Worm (Caenorhabditis elegans) whole organism, L1 larva: ENCODE measurements around the gene xdh-1.

ENCODE experiments used
- C04F5.9 ChIP-seq: sonication (generic microtip); optimal IDR thresholded peaks from 2 replicates; lab custom pipeline; 2016; ENCODE audit warnings: missing genetic modification characterization, missing compliant biosample characterization
- C34B4.2 ChIP-seq: sonication (generic microtip); optimal IDR thresholded peaks from 2 replicates; lab custom pipeline; 2017; ENCODE audit warnings: mild to moderate bottlenecking, missing genetic modification characterization, missing compliant biosample characterization
- aha-1 ChIP-seq: fragments of 150-350 bp; optimal IDR thresholded peaks from 2 replicates; lab custom pipeline; 2014; ENCODE audit warnings: missing biosample characterization, missing genetic modification characterization
- alr-1 ChIP-seq: fragments of 200-800 bp; sonication (Bioruptor generic); optimal IDR thresholded peaks from 2 replicates; lab custom pipeline; 2018; ENCODE audit warnings: borderline replicate concordance, mild to moderate bottlenecking, missing genetic modification characterization, missing compliant biosample characterization
- aly-2 ChIP-seq: fragments of 150-350 bp; optimal IDR thresholded peaks from 2 replicates; lab custom pipeline; 2014; ENCODE audit warnings: missing biosample characterization, missing genetic modification characterization
- ama-1 ChIP-seq: fragments of 150-350 bp; optimal IDR thresholded peaks from 2 replicates; lab custom pipeline; 2014
- ceh-63 ChIP-seq: fragments of 200-800 bp; sonication (Bioruptor generic); optimal IDR thresholded peaks from 2 replicates; lab custom pipeline; 2018; ENCODE audit warnings: mild to moderate bottlenecking, missing genetic modification characterization, missing compliant biosample characterization
- ceh-8 ChIP-seq: fragments of 200-800 bp; sonication (Bioruptor generic); optimal IDR thresholded peaks from 2 replicates; lab custom pipeline; 2018; ENCODE audit warnings: mild to moderate bottlenecking, missing genetic modification characterization, moderate library complexity, missing compliant biosample characterization
- ceh-88 ChIP-seq: fragments of 200-800 bp; sonication (Bioruptor generic); IDR thresholded peaks from 2 replicates; pipeline ENCODE4 v1.3.6; 2022; ENCODE audit warnings: missing genetic modification characterization, missing compliant biosample characterization
- ceh-90 ChIP-seq: sonication (generic microtip); optimal IDR thresholded peaks from 2 replicates; lab custom pipeline; 2016; ENCODE audit warnings: missing genetic modification characterization, missing compliant biosample characterization
- dpl-1 ChIP-seq, 3 experiments: fragments of 150-350 bp in 2 of 3; sonication (generic microtip) in 1 of 3; optimal IDR thresholded peaks; 2 replicates each; lab custom pipeline; 2014 to 2017; ENCODE audit warnings: missing biosample characterization in 3 of 3, missing genetic modification characterization in 3 of 3, missing genetic modification reagents in 3 of 3
- dsc-1 ChIP-seq: sonication (generic microtip); optimal IDR thresholded peaks from 2 replicates; lab custom pipeline; 2016; ENCODE audit warnings: mild to moderate bottlenecking, missing genetic modification characterization, missing compliant biosample characterization
- elt-3 ChIP-seq, 6 experiments: fragments of 150-350 bp in 1 of 6; sonication (generic microtip); optimal IDR thresholded peaks; 2 replicates each; lab custom pipeline; 2017 to 2018; ENCODE audit warnings: missing biosample characterization in 6 of 6, missing genetic modification characterization in 6 of 6, inconsistent platforms in 1 of 6
- ets-5 ChIP-seq: fragments of 200-800 bp; sonication (Bioruptor generic); IDR thresholded peaks from 2 replicates; pipeline ENCODE4 v1.3.6; 2022; ENCODE audit warnings: missing genetic modification characterization, missing compliant biosample characterization
- fos-1 ChIP-seq: fragments of 150-350 bp; optimal IDR thresholded peaks from 2 replicates; lab custom pipeline; 2014; ENCODE audit warnings: missing biosample characterization, missing genetic modification characterization
- grh-1 ChIP-seq: fragments of 200-800 bp; sonication (Bioruptor generic); IDR thresholded peaks from 2 replicates; pipeline ENCODE4 v1.3.6; 2022; ENCODE audit warnings: missing genetic modification reagents, missing genetic modification characterization, missing compliant biosample characterization
- hlh-17 ChIP-seq: fragments of 200-800 bp; sonication (Bioruptor generic); optimal IDR thresholded peaks from 2 replicates; lab custom pipeline; 2018; ENCODE audit warnings: missing genetic modification characterization, mild to moderate bottlenecking, missing compliant biosample characterization, moderate library complexity, borderline replicate concordance
- hlh-4 ChIP-seq: sonication (generic microtip); optimal IDR thresholded peaks from 2 replicates; lab custom pipeline; 2016; ENCODE audit warnings: mild to moderate bottlenecking, missing genetic modification characterization, missing compliant biosample characterization
- hpl-2 ChIP-seq: fragments of 150-350 bp; optimal IDR thresholded peaks from 2 replicates; lab custom pipeline; 2014; ENCODE audit warnings: missing biosample characterization, missing genetic modification reagents, missing genetic modification characterization
- irx-1 ChIP-seq: sonication (generic microtip); optimal IDR thresholded peaks from 2 replicates; lab custom pipeline; 2016; ENCODE audit warnings: missing genetic modification characterization, missing compliant biosample characterization
- isw-1 ChIP-seq: fragments of 200-800 bp; sonication (Bioruptor generic); IDR thresholded peaks from 2 replicates; pipeline ENCODE4 v1.3.6; 2022; ENCODE audit warnings: missing genetic modification characterization, missing compliant biosample characterization
- jun-1 ChIP-seq: fragments of 150-350 bp; optimal IDR thresholded peaks from 2 replicates; lab custom pipeline; 2014; ENCODE audit warnings: missing biosample characterization, missing genetic modification reagents, missing genetic modification characterization
- lin-13 ChIP-seq: fragments of 150-350 bp; optimal IDR thresholded peaks from 2 replicates; lab custom pipeline; 2014; ENCODE audit warnings: missing biosample characterization, missing genetic modification reagents, missing genetic modification characterization
- lin-14 ChIP-seq: fragments of 200-800 bp; sonication (Bioruptor generic); optimal IDR thresholded peaks from 2 replicates; lab custom pipeline; 2018; ENCODE audit warnings: mild to moderate bottlenecking, missing genetic modification characterization, moderate library complexity, missing compliant biosample characterization
- lin-15B ChIP-seq: fragments of 150-350 bp; sonication (generic microtip); optimal IDR thresholded peaks from 3 replicates; lab custom pipeline; 2014; ENCODE audit warnings: missing biosample characterization, missing genetic modification characterization
- lin-39 ChIP-seq: fragments of 150-350 bp; optimal IDR thresholded peaks from 2 replicates; lab custom pipeline; 2014; ENCODE audit warnings: missing biosample characterization, missing genetic modification reagents, missing genetic modification characterization
- lsy-2 ChIP-seq, 2 experiments: fragments of 150-350 bp; optimal IDR thresholded peaks; 2 replicates each; lab custom pipeline; 2014; ENCODE audit warnings: missing biosample characterization in 2 of 2, missing genetic modification characterization in 2 of 2
- mdl-1 ChIP-seq, 2 experiments: fragments of 150-350 bp; optimal IDR thresholded peaks; 2 replicates each; lab custom pipeline; 2014 to 2017; ENCODE audit warnings: missing biosample characterization in 2 of 2, missing genetic modification characterization in 2 of 2, inconsistent platforms in 1 of 2
- mef-2 ChIP-seq: fragments of 150-350 bp; optimal IDR thresholded peaks from 2 replicates; lab custom pipeline; 2014; ENCODE audit warnings: missing biosample characterization, missing genetic modification characterization
- mep-1 ChIP-seq: fragments of 150-350 bp; optimal IDR thresholded peaks from 2 replicates; lab custom pipeline; 2014; ENCODE audit warnings: missing biosample characterization, missing genetic modification characterization
- nhr-11 ChIP-seq: fragments of 150-350 bp; optimal IDR thresholded peaks from 2 replicates; lab custom pipeline; 2014; ENCODE audit warnings: missing biosample characterization, missing genetic modification characterization
- nhr-237 ChIP-seq: fragments of 150-350 bp; optimal IDR thresholded peaks from 2 replicates; lab custom pipeline; 2014; ENCODE audit warnings: missing biosample characterization, missing genetic modification characterization
- nhr-47 ChIP-seq: sonication (generic microtip); optimal IDR thresholded peaks from 2 replicates; lab custom pipeline; 2016; ENCODE audit warnings: mild to moderate bottlenecking, missing genetic modification characterization, moderate library complexity, missing compliant biosample characterization
- nhr-76 ChIP-seq: sonication (generic microtip); optimal IDR thresholded peaks from 2 replicates; lab custom pipeline; 2017; ENCODE audit warnings: missing biosample characterization, missing genetic modification characterization
- nhr-84 ChIP-seq: sonication (generic microtip); optimal IDR thresholded peaks from 2 replicates; lab custom pipeline; 2017; ENCODE audit warnings: missing biosample characterization, missing genetic modification characterization
- nhr-85 ChIP-seq: sonication (generic microtip); peaks from one replicate; lab custom pipeline; 2016; ENCODE audit warnings: missing genetic modification characterization, inconsistent platforms, missing compliant biosample characterization
- pax-3 ChIP-seq: fragments of 200-800 bp; sonication (Bioruptor generic); optimal IDR thresholded peaks from 2 replicates; lab custom pipeline; 2018; ENCODE audit warnings: mild to moderate bottlenecking, missing genetic modification characterization, moderate library complexity, missing compliant biosample characterization
- pqm-1 ChIP-seq: sonication (generic microtip); optimal IDR thresholded peaks from 3 replicates; lab custom pipeline; 2017; ENCODE audit warnings: missing biosample characterization, missing genetic modification characterization
- rnt-1 ChIP-seq: sonication (generic microtip); optimal IDR thresholded peaks from 2 replicates; lab custom pipeline; 2016; ENCODE audit warnings: mild to moderate bottlenecking, missing genetic modification characterization, moderate library complexity, missing compliant biosample characterization
- skn-1 ChIP-seq: fragments of 150-350 bp; optimal IDR thresholded peaks from 2 replicates; lab custom pipeline; 2014; ENCODE audit warnings: missing biosample characterization, missing genetic modification characterization
- snpc-4 ChIP-seq: fragments of 150-350 bp; optimal IDR thresholded peaks from 2 replicates; lab custom pipeline; 2014; ENCODE audit warnings: missing biosample characterization, missing genetic modification characterization
- snu-23 ChIP-seq: sonication (generic microtip); optimal IDR thresholded peaks from 2 replicates; lab custom pipeline; 2016; ENCODE audit warnings: missing genetic modification characterization, missing compliant biosample characterization
- sox-4 ChIP-seq: sonication (generic microtip); optimal IDR thresholded peaks from 2 replicates; lab custom pipeline; 2016; ENCODE audit warnings: missing genetic modification characterization, missing compliant biosample characterization
- sptf-1 ChIP-seq: fragments of 150-350 bp; optimal IDR thresholded peaks from 2 replicates; lab custom pipeline; 2014; ENCODE audit warnings: missing biosample characterization, missing genetic modification characterization
- tbx-2 ChIP-seq: sonication (generic microtip); optimal IDR thresholded peaks from 2 replicates; lab custom pipeline; 2016; ENCODE audit warnings: missing genetic modification characterization, missing compliant biosample characterization
- tlp-1 ChIP-seq: fragments of 150-350 bp; optimal IDR thresholded peaks from 2 replicates; lab custom pipeline; 2014; ENCODE audit warnings: missing biosample characterization, missing genetic modification characterization
- unc-30 ChIP-seq: sonication (generic microtip); optimal IDR thresholded peaks from 2 replicates; lab custom pipeline; 2017; ENCODE audit warnings: missing biosample characterization, missing genetic modification characterization
- unc-86 ChIP-seq: sonication (generic microtip); optimal IDR thresholded peaks from 2 replicates; lab custom pipeline; 2016; ENCODE audit warnings: missing genetic modification characterization, missing compliant biosample characterization
- zag-1 ChIP-seq: fragments of 150-350 bp; optimal IDR thresholded peaks from 2 replicates; lab custom pipeline; 2014; ENCODE audit warnings: missing biosample characterization, missing genetic modification characterization
- zip-4 ChIP-seq: fragments of 200-800 bp; sonication (Bioruptor generic); optimal IDR thresholded peaks from 2 replicates; lab custom pipeline; 2018; ENCODE audit warnings: mild to moderate bottlenecking, missing genetic modification characterization, moderate library complexity, missing compliant biosample characterization
- ztf-11 ChIP-seq, 2 experiments: sonication (generic microtip); optimal IDR thresholded peaks; 2 replicates each; lab custom pipeline; 2016 to 2017; ENCODE audit warnings: missing genetic modification characterization in 2 of 2, missing biosample characterization in 1 of 2, missing compliant biosample characterization in 1 of 2
- ztf-4 ChIP-seq: fragments of 150-350 bp; optimal IDR thresholded peaks from 2 replicates; lab custom pipeline; 2014; ENCODE audit warnings: missing biosample characterization, missing genetic modification characterization

The xdh-1 gene

DNA sequence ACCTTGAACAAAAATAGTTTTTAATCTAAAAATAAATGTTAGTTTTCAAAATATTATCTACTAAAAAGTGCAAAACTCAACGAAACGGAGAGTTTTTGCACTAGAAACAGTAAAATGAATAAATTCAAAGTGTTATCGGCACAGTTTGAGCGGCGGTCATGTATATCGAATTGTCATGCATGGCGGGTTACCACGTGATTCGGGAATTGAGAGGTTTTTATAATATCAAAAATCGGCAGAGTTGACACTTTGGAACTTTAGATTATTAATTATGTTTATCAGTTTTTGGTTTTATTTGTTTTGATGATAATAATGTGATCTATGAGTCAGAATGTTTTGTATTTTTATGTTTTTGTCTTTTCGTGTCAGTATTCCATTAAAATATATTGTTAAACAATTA lies 692 bp upstream of the xdh-1 start (continued):
- TF ChIP-seq ceh-90 (tag; lab: Kevin White, UChicago): no peak
- no peak for TF ChIP-seq ztf-4
- TF ChIP-seq mef-2 (tag; lab: Kevin White, UChicago): no peak
- TF ChIP-seq C34B4.2: no peak
- TF ChIP-seq isw-1 (GFP tag; lab: Robert Waterston, UW): no peak
- TF ChIP-seq dpl-1 (GFP tag; optimal IDR thresholded peaks at IDR 0.05; lab: Kevin White, UChicago): no peak
- TF ChIP-seq nhr-237 (tag; lab: Kevin White, UChicago): no peak
- TF ChIP-seq ztf-11 (tag; optimal IDR thresholded peaks at IDR 0.05; lab: Kevin White, UChicago): no peak
- no peak for TF ChIP-seq lin-15B (tag; lab: Kevin White, UChicago)
- no peak for TF ChIP-seq tbx-2 (tag; lab: Kevin White, UChicago)
- peak; percentile 4 for TF ChIP-seq snu-23 (GFP tag; lab: Kevin White, UChicago)
- TF ChIP-seq ama-1 (lab: Kevin White, UChicago): no peak
- no peak for TF ChIP-seq zag-1 (tag; lab: Kevin White, UChicago)
- no peak for TF ChIP-seq sptf-1 (tag; lab: Kevin White, UChicago)
- no peak for TF ChIP-seq lin-13 (GFP tag; lab: Kevin White, UChicago)
- no peak for TF ChIP-seq zip-4 (GFP tag; lab: Kevin White, UChicago)
- no peak for TF ChIP-seq rnt-1 (tag; lab: Kevin White, UChicago)
- no peak for TF ChIP-seq ceh-8 (GFP tag; lab: Kevin White, UChicago)
- TF ChIP-seq lin-39 (tag; lab: Kevin White, UChicago): no peak
- TF ChIP-seq lin-14 (GFP tag; lab: Kevin White, UChicago): no peak
- TF ChIP-seq hlh-17 (GFP tag; lab: Kevin White, UChicago): no peak
- TF ChIP-seq ceh-63 (GFP tag; lab: Kevin White, UChicago): no peak
- no peak for TF ChIP-seq hpl-2 (GFP tag; lab: Kevin White, UChicago)
- no peak for TF ChIP-seq irx-1 (tag; lab: Kevin White, UChicago)
- no peak for TF ChIP-seq fos-1
- peak; percentile 2 for TF ChIP-seq nhr-85 (tag; lab: Kevin White, UChicago)
- no peak for TF ChIP-seq unc-86
- TF ChIP-seq sox-4 (tag; lab: Kevin White, UChicago): no peak
- TF ChIP-seq ets-5 (GFP tag; lab: Robert Waterston, UW): no peak
- no peak for TF ChIP-seq alr-1 (tag; lab: Kevin White, UChicago)
- no peak for TF ChIP-seq mep-1 (tag; lab: Kevin White, UChicago)
- TF ChIP-seq aly-2 (tag; lab: Kevin White, UChicago): no peak
- no peak for TF ChIP-seq ceh-88
- no peak for TF ChIP-seq grh-1
- no peak for TF ChIP-seq lsy-2 (tag; optimal IDR thresholded peaks at IDR 0.05; lab: Kevin White, UChicago)
- no peak for TF ChIP-seq nhr-84 (tag; lab: Kevin White, UChicago)
- no peak for TF ChIP-seq dsc-1
- no peak for TF ChIP-seq nhr-47 (tag; lab: Kevin White, UChicago)
- no peak for TF ChIP-seq nhr-76 (tag; lab: Kevin White, UChicago)
- TF ChIP-seq elt-3 (tag; optimal IDR thresholded peaks at IDR 0.05; lab: Kevin White, UChicago): no peak
- no peak for TF ChIP-seq tlp-1 (tag; lab: Kevin White, UChicago)
- TF ChIP-seq snpc-4 (tag; lab: Kevin White, UChicago): no peak
- TF ChIP-seq nhr-11 (tag; lab: Kevin White, UChicago): no peak
- peak; percentile 45 for TF ChIP-seq jun-1 (tag; lab: Kevin White, UChicago)
- TF ChIP-seq skn-1 (tag; lab: Kevin White, UChicago): peak; percentile 26
- TF ChIP-seq aha-1 (tag; lab: Kevin White, UChicago): no peak
- TF ChIP-seq mdl-1 (tag; optimal IDR thresholded peaks at IDR 0.05; lab: Kevin White, UChicago): peak in 1 of 2 experiments; percentile 53
- TF ChIP-seq pax-3 (tag; lab: Kevin White, UChicago): no peak
- no peak for TF ChIP-seq unc-30 (tag; lab: Kevin White, UChicago)
- no peak for TF ChIP-seq pqm-1 (tag; lab: Kevin White, UChicago)
- no peak for TF ChIP-seq C04F5.9 (tag; lab: Kevin White, UChicago)
- TF ChIP-seq hlh-4 (tag; lab: Kevin White, UChicago): no peak
